Worm (Caenorhabditis elegans) whole organism, late embryonic: ENCODE data around the gene F08F3.8.

Source experiments
- ama-1 ChIP-seq: fragments of 150-350 bp; optimal IDR thresholded peaks from 2 replicates; lab custom pipeline; 2014
- ceh-6 ChIP-seq: fragments of 200-800 bp; sonication (Bioruptor generic); optimal IDR thresholded peaks from 2 replicates; lab custom pipeline; 2018; ENCODE audit warnings: mild to moderate bottlenecking, missing genetic modification characterization, missing compliant biosample characterization
- che-1 ChIP-seq: sonication (generic microtip); optimal IDR thresholded peaks from 2 replicates; lab custom pipeline; 2016; ENCODE audit warnings: mild to moderate bottlenecking, missing genetic modification characterization, missing compliant biosample characterization
- dmd-4 ChIP-seq: sonication (generic microtip); optimal IDR thresholded peaks from 2 replicates; lab custom pipeline; 2016; ENCODE audit warnings: borderline replicate concordance, missing genetic modification characterization, missing compliant biosample characterization
- fkh-10 ChIP-seq: fragments of 150-350 bp; optimal IDR thresholded peaks from 2 replicates; lab custom pipeline; 2014; ENCODE audit warnings: missing biosample characterization, missing genetic modification reagents, missing genetic modification characterization
- lin-11 ChIP-seq: fragments of 200-800 bp; sonication (Bioruptor generic); optimal IDR thresholded peaks from 2 replicates; lab custom pipeline; 2018; ENCODE audit warnings: mild to moderate bottlenecking, missing genetic modification characterization, missing compliant biosample characterization
- madf-2 ChIP-seq: sonication (generic microtip); optimal IDR thresholded peaks from 2 replicates; lab custom pipeline; 2017; ENCODE audit warnings: missing genetic modification characterization, missing compliant biosample characterization
- nhr-11 ChIP-seq: fragments of 150-350 bp; optimal IDR thresholded peaks from 2 replicates; lab custom pipeline; 2014; ENCODE audit warnings: missing biosample characterization, missing genetic modification characterization
- sdc-2 ChIP-seq: sonication (generic microtip); optimal IDR thresholded peaks from 2 replicates; lab custom pipeline; 2016; ENCODE audit warnings: missing genotype, missing genetic modification characterization, missing compliant biosample characterization
- tbx-2 ChIP-seq: sonication (generic microtip); optimal IDR thresholded peaks from 2 replicates; lab custom pipeline; 2016; ENCODE audit warnings: missing genetic modification characterization, missing compliant biosample characterization

DNA sequence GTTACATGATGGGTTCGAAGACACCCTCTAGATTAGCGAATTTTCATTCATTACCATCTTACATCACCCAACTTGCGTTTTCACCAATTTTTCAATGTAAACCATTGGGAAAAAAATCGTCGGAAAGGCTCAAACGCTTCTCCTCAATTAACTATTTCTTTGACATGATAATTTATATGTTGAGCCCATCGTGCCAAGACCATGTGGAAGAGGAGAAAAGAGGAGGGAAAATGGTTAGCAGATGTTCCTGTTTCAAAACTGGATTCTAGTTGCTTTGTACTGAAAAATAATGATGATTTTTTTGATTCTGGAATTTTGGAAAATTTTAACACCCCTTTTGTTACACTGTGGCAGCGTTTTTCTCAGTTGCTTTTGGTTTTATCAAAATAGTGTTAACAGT, 11.6 kb upstream of the F08F3.8 start:
- TF ChIP-seq che-1 (no peak), nhr-11 (no peak), sdc-2 (tag; lab: Kevin White, UChicago) (no peak), tbx-2 (tag; lab: Kevin White, UChicago) (no peak), dmd-4 (tag; lab: Kevin White, UChicago) (no peak), ama-1 (lab: Kevin White, UChicago) (no peak), ceh-6 (GFP tag; lab: Kevin White, UChicago) (no peak), lin-11 (tag; lab: Kevin White, UChicago) (no peak), fkh-10 (GFP tag; lab: Kevin White, UChicago) (no peak), madf-2 (tag; lab: Kevin White, UChicago) (no peak)
